Worm (Caenorhabditis elegans) whole organism, L4/young adult: ENCODE measurements around the gene F53H4.2.

Source experiments
- W03F9.2 ChIP-seq: fragments of 150-350 bp; optimal IDR thresholded peaks from 2 replicates; lab custom pipeline; 2014; ENCODE audit warnings: missing biosample characterization, missing genetic modification characterization
- dao-5 ChIP-seq: sonication (generic microtip); optimal IDR thresholded peaks from 2 replicates; lab custom pipeline; 2016; ENCODE audit warnings: missing genotype, missing genetic modification characterization, moderate library complexity, missing compliant biosample characterization
- him-1 ChIP-seq: sonication (generic microtip); optimal IDR thresholded peaks from 2 replicates; lab custom pipeline; 2016; ENCODE audit warnings: missing genotype, missing genetic modification reagents, missing genetic modification characterization, missing compliant biosample characterization

DNA sequence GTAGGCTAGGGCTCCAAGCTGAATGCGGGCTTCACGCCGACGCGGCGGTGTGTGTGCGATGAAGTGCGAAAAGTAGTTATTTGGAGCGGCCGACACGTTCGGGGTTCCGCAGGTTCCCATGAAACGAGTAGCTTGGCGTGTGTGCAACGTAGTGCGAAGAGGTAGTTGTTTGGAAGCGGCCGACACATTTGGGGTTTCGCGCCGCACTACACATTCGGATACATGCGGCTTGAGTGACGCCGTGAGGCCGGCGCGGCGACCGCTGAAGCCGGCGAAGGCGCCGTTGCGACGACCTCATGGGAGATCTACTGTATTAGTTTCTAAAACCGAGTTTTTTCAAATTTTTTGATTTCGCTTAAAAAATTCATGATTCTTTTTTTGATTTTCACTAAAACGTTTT is 44.3 kb downstream of the F53H4.2 start:
- TF ChIP-seq him-1 (no peak), dao-5 (tag; lab: Kevin White, UChicago) (no peak), W03F9.2 (tag; lab: Kevin White, UChicago) (no peak)
